Fruit fly (Drosophila melanogaster) Kc167 (cell line): ENCODE data around the gene t-Grip84.

Experiments
- Myc ChIP-seq: fragments of >200 bp; optimal IDR thresholded peaks from 2 replicates; lab custom pipeline; 2017; ENCODE audit warnings: missing external identifiers
- h ChIP-seq: fragments of >200 bp; optimal IDR thresholded peaks from 3 replicates; lab custom pipeline; 2018; ENCODE audit warnings: missing external identifiers
- psq ChIP-seq: fragments of >200 bp; optimal IDR thresholded peaks from 2 replicates; lab custom pipeline; 2017; ENCODE audit warnings: missing external identifiers

DNA sequence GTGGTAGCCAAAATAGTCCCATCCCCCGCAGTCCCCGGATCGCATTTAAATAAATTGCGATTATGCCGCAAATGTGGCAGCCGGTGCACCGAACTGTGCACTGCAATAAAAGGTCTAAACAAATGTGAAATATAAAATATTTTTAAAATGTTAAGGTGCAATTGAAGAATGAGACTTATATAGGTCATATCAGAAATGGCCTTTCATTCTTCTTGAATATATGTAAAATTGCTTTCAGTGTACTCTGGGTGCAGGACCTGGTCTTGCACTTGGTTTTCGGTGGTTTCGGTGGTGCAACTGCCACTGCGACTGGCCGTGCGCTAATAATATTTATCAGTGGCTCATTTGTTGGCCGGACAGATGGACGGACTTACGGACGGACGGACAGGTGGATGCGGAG is 7.5 kb upstream of the t-Grip84 start:
- TF ChIP-seq Myc (lab: Kevin White, UChicago) (no peak), psq (lab: Kevin White, UChicago) (no peak), h (lab: Kevin White, UChicago) (no peak)
